Fruit fly (Drosophila melanogaster) whole organism, prepupa: ENCODE results near the gene Phb1.
A peak's percentile ranks its signal among the peaks of the same experiment; 100 is the strongest.

ENCODE experiments used
- CG10631 ChIP-seq: fragments of 200-800 bp; sonication (Bioruptor generic); optimal IDR thresholded peaks from 2 replicates; lab custom pipeline; 2016; ENCODE audit warnings: missing biosample characterization, missing genetic modification characterization
- CG10669 ChIP-seq: fragments of 200-800 bp; sonication (Bioruptor generic); optimal IDR thresholded peaks from 3 replicates; lab custom pipeline; 2018; ENCODE audit warnings: missing biosample characterization, mild to moderate bottlenecking, missing genetic modification characterization, moderate library complexity
- CG3032 ChIP-seq: fragments of 200-800 bp; optimal IDR thresholded peaks from 2 replicates; lab custom pipeline; 2019; ENCODE audit warnings: missing biosample characterization, mild to moderate bottlenecking, missing genetic modification characterization, moderate library complexity
- CG3919 ChIP-seq: fragments of 200-800 bp; sonication (Bioruptor generic); optimal IDR thresholded peaks from 3 replicates; lab custom pipeline; 2016; ENCODE audit warnings: missing biosample characterization, missing genetic modification characterization
- CG6163 ChIP-seq: fragments of 200-800 bp; sonication (Bioruptor generic); IDR thresholded peaks from 3 replicates; pipeline ENCODE4 v1.3.6; 2022; ENCODE audit warnings: missing biosample characterization, missing genetic modification characterization
- CG6854 ChIP-seq: fragments of 200-800 bp; sonication (Bioruptor generic); optimal IDR thresholded peaks from 2 replicates; lab custom pipeline; 2017; ENCODE audit warnings: missing biosample characterization, mild to moderate bottlenecking, missing genetic modification characterization
- CG8119 ChIP-seq: fragments of 200-800 bp; sonication (Bioruptor generic); IDR thresholded peaks from 3 replicates; pipeline ENCODE4 v1.3.6; 2022; ENCODE audit warnings: missing biosample characterization, missing genetic modification characterization
- CG8632 ChIP-seq: fragments of 200-800 bp; sonication (Bioruptor generic); optimal IDR thresholded peaks from 3 replicates; lab custom pipeline; 2016; ENCODE audit warnings: missing biosample characterization, missing genetic modification characterization
- Eip75B ChIP-seq: fragments of 200-800 bp; sonication (Bioruptor generic); optimal IDR thresholded peaks from 3 replicates; lab custom pipeline; 2016; ENCODE audit warnings: missing biosample characterization, missing genetic modification characterization
- Eip78C ChIP-seq: fragments of 200-800 bp; sonication (Bioruptor generic); peaks from one replicate; lab custom pipeline; 2016; ENCODE audit warnings: missing biosample characterization, missing genetic modification characterization
- Eip93F ChIP-seq: fragments of 200-800 bp; sonication (Bioruptor generic); optimal IDR thresholded peaks from 2 replicates; lab custom pipeline; 2016; ENCODE audit warnings: missing biosample characterization, mild to moderate bottlenecking, missing genetic modification characterization
- Ets21C ChIP-seq: fragments of 200-800 bp; sonication (Bioruptor generic); optimal IDR thresholded peaks from 3 replicates; lab custom pipeline; 2016; ENCODE audit warnings: missing biosample characterization, missing genetic modification characterization
- Gug ChIP-seq: fragments of 200-800 bp; sonication (Bioruptor generic); IDR thresholded peaks from 2 replicates; pipeline ENCODE4 v1.3.6; 2022; ENCODE audit warnings: missing biosample characterization, missing genetic modification characterization
- Hr39 ChIP-seq: fragments of 200-800 bp; sonication (Bioruptor generic); optimal IDR thresholded peaks from 2 replicates; lab custom pipeline; 2016; ENCODE audit warnings: missing biosample characterization, missing genetic modification characterization
- Lpt ChIP-seq: fragments of 200-800 bp; sonication (Bioruptor generic); optimal IDR thresholded peaks from 3 replicates; lab custom pipeline; 2016; ENCODE audit warnings: missing biosample characterization, missing genetic modification characterization
- OdsH ChIP-seq: fragments of 200-800 bp; sonication (Bioruptor generic); optimal IDR thresholded peaks from 3 replicates; lab custom pipeline; 2016; ENCODE audit warnings: missing biosample characterization, missing genetic modification characterization
- Smox ChIP-seq: fragments of 200-800 bp; sonication (Bioruptor generic); optimal IDR thresholded peaks from 3 replicates; lab custom pipeline; 2016; ENCODE audit warnings: missing biosample characterization, missing genetic modification characterization
- Sox15 ChIP-seq: fragments of 200-800 bp; sonication (Bioruptor generic); optimal IDR thresholded peaks from 3 replicates; lab custom pipeline; 2016; ENCODE audit warnings: missing biosample characterization, missing genetic modification characterization
- achi ChIP-seq: fragments of 200-800 bp; sonication (Bioruptor generic); optimal IDR thresholded peaks from 3 replicates; lab custom pipeline; 2016; ENCODE audit warnings: missing biosample characterization, missing genetic modification characterization
- acj6 ChIP-seq: fragments of 200-800 bp; sonication (Bioruptor generic); optimal IDR thresholded peaks from 3 replicates; lab custom pipeline; 2016; ENCODE audit warnings: missing biosample characterization, missing genetic modification characterization
- cyc ChIP-seq: fragments of 200-800 bp; sonication (Bioruptor generic); optimal IDR thresholded peaks from 3 replicates; lab custom pipeline; 2016; ENCODE audit warnings: missing biosample characterization, missing genetic modification characterization
- dac ChIP-seq: fragments of 200-800 bp; sonication (Bioruptor generic); optimal IDR thresholded peaks from 2 replicates; lab custom pipeline; 2017; ENCODE audit warnings: missing biosample characterization, mild to moderate bottlenecking, missing genetic modification characterization
- eg ChIP-seq: fragments of 200-800 bp; sonication (Bioruptor generic); IDR thresholded peaks from 3 replicates; pipeline ENCODE4 v1.3.6; 2022; ENCODE audit warnings: missing biosample characterization, missing genetic modification characterization
- fd85E ChIP-seq: fragments of 200-800 bp; sonication (Bioruptor generic); optimal IDR thresholded peaks from 3 replicates; lab custom pipeline; 2016; ENCODE audit warnings: missing biosample characterization, missing genetic modification characterization
- fkh ChIP-seq: fragments of 200-800 bp; sonication (Bioruptor generic); optimal IDR thresholded peaks from 3 replicates; lab custom pipeline; 2017; ENCODE audit warnings: missing biosample characterization, mild to moderate bottlenecking, missing genetic modification characterization, moderate library complexity
- salr ChIP-seq, 2 experiments: fragments of 200-800 bp; sonication (Bioruptor generic); optimal IDR thresholded peaks; 3 replicates each; lab custom pipeline; 2016 to 2018; ENCODE audit warnings: missing biosample characterization in 2 of 2, missing genetic modification characterization in 2 of 2, mild to moderate bottlenecking in 1 of 2
- svp ChIP-seq: fragments of 200-800 bp; sonication (Bioruptor generic); peaks from one replicate; lab custom pipeline; 2016; ENCODE audit warnings: missing biosample characterization, missing genetic modification characterization
- topi ChIP-seq: fragments of 200-800 bp; sonication (Bioruptor generic); optimal IDR thresholded peaks from 3 replicates; lab custom pipeline; 2016; ENCODE audit warnings: missing biosample characterization, missing genetic modification characterization

Gene Phb1

DNA sequence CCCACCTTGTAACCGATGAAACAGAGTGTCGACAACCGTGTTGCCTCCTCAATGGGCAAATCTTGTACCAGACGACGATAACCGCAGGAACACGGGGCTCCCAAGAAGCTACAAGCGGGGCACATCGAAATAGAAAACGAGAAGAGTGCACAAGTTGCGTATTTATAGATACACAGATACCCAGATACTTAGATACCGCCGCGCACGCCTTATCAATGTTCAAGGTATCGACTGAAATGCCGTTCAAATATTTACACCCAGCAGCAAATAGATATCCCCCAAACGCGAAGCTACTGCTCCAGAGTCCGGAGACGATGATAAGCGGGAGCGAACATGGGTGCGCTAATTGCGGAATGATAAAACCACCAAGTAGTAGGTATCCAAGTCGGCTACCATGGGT is 25.0 kb downstream of the Phb1 start:
- TF ChIP-seq Gug: no peak
- TF ChIP-seq fkh: peak; percentile 39
- TF ChIP-seq CG10631 (GFP tag; lab: Kevin White, UChicago): no peak

DNA sequence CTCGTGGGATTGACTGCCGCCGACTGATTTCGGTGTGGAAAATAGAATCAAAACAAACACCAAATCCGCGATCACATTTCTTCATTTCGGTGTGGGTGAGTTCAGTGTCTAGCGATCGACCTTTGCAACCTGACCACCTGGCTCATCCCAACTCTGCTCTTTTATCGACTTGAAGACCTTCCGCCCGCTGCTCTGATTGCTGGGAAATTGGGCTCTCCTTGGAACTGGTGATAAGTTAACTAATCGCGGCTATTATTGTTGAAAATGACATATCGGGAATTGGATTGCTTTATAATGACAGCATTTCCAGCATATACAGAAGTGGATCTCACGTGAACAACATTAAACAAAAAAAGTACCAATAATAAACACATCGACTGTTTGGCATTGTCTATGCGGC is 26.3 kb downstream of the Phb1 start:
- no peak for TF ChIP-seq Eip93F (GFP tag; lab: Kevin White, UChicago)
- no peak for TF ChIP-seq Lpt (GFP tag; lab: Kevin White, UChicago)

DNA sequence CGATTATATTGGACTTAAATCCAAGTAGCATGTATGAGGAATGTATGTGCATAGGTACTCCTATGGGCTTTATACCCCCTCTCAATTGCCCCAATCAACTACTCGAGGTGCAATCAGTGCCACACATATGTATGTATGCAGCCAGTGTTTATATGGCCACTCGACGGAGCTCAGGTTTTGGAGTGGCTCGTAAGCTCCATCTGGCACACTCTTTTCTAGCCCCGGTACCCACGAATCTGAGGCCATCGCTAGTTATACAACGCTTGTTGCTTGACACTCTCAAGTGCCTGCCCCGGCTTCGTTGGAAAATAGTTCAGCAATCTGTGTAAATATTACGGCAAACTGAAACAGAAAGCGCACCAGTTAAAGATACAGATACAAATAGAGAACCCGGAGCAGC is 27.3 kb downstream of the Phb1 start:
- TF ChIP-seq fkh (peak; percentile 74), Eip78C (peak; percentile 33), eg (GFP tag; lab: Robert Waterston, UW) (no peak), CG6854 (GFP tag; lab: Kevin White, UChicago) (no peak), Gug (peak; percentile 41; the same call in 1 of the 2 replicates)

DNA sequence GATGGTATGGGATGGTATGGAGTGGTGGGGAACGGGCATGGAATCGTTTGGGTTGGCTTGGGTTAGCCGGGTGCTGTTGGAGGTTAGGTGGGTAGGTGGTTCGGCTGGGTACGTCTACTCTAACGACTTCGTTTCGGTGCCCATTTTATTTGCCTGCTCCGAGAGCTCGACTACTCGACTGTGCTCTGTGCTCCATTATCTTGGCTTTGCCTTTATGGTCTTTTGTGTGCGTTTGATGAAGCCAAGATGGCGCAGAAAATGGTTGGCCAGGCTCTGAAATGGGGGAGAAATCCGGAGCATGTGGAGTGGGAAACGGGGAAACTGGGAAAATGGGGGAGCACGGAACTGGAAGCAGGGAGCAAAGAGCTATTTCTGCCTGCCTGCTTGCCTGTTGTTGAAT is 29.8 kb downstream of the Phb1 start:
- no peak for TF ChIP-seq Eip75B (GFP tag; lab: Kevin White, UChicago)

- TF ChIP-seq topi (no peak), CG8632 (GFP tag; lab: Kevin White, UChicago) (no peak)
These were observed 34.3 kb downstream of the Phb1 start for dm6 chr2L:19089385-19089784.

DNA sequence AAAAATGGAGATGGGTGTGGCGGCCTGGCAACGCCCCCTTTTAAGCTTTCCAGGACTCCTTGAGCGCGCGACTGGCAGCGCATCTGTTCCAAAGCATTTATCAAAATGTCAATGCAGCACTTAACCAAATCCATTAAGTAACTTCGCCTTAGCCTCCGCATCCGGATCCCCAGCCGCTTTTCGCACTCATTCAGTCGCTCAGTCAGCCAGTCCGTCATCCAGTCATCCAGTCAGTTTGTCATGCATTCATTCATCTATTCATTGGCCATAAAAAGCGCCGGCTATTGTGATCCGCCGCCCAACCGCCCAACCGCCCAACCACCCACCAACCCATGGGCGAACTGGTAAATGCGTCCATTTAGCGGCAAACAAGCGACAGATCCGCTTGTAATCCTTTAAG is 34.8 kb downstream of the Phb1 start:
- no peak for TF ChIP-seq acj6 (GFP tag; lab: Kevin White, UChicago)

DNA sequence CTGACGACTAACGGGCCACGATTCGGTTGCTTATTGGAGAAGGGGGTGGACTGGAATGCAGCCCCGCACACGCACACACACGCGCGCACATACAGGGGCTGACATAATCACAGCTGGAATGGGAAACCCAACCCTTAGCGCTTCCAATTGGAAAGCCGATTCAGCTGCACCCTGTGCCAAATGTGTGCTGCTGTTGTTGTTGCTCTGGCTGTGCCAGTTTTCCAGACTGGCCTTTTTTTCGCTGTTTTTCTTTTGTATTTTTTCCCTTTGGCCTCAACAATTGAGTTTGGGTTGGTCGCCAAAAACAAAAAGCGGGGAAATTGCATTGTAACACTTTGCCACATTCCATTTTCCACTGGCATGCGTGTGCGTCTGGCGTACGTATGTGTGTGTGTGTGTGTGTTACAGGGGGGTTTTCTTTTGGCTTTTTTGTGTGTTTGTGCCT is 40.3 kb downstream of the Phb1 start:
- 0 out of 3 replicates have a peak, but pooled peaks have one; percentile 21 for TF ChIP-seq CG6163 (GFP tag; lab: Robert Waterston, UW)
- TF ChIP-seq Ets21C: no peak

DNA sequence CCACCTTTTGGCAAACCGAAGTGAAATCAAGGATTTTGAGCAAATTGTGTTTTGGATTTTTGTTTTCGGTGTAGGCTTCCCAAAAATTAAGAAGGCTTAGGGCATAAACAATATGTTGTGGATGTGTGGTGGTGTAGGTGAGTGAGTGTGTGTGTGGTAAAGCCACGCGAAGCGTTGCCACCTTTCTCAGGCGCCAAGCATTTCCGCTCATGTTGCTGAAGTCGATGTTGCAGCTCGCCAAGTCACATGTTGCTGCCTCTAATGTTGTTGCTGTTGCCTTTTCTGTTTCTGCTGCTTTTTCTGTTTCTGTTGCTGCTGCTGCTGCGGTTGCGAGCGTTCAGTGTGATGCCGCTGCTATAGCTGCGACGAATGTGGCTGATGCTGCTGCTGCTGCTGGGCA is 43.9 kb downstream of the Phb1 start:
- TF ChIP-seq CG3032: no peak
- no peak for TF ChIP-seq topi
- TF ChIP-seq CG10669 (GFP tag; lab: Kevin White, UChicago): no peak
- TF ChIP-seq achi (GFP tag; lab: Kevin White, UChicago): no peak
- TF ChIP-seq Smox (GFP tag; lab: Kevin White, UChicago): no peak
- no peak for TF ChIP-seq CG8632 (GFP tag; lab: Kevin White, UChicago)
- no peak for TF ChIP-seq Eip93F (GFP tag; lab: Kevin White, UChicago)
- no peak; the same call in 2 of the 3 replicates for TF ChIP-seq CG6163 (GFP tag; lab: Robert Waterston, UW)
- TF ChIP-seq Eip75B (GFP tag; lab: Kevin White, UChicago): no peak
- no peak for TF ChIP-seq fd85E (GFP tag; lab: Kevin White, UChicago)
- no peak for TF ChIP-seq dac (GFP tag; lab: Kevin White, UChicago)
- no peak for TF ChIP-seq CG3919 (GFP tag; lab: Kevin White, UChicago)
- no peak for TF ChIP-seq cyc (GFP tag; lab: Kevin White, UChicago)
- TF ChIP-seq Hr39 (GFP tag; lab: Kevin White, UChicago): no peak
- no peak for TF ChIP-seq CG8119 (GFP tag; lab: Robert Waterston, UW)
- no peak for TF ChIP-seq Sox15 (GFP tag; lab: Kevin White, UChicago)
- TF ChIP-seq svp (GFP tag; lab: Kevin White, UChicago): no peak
- TF ChIP-seq salr (GFP tag; optimal IDR thresholded peaks at IDR 0.05; lab: Kevin White, UChicago): no peak

DNA sequence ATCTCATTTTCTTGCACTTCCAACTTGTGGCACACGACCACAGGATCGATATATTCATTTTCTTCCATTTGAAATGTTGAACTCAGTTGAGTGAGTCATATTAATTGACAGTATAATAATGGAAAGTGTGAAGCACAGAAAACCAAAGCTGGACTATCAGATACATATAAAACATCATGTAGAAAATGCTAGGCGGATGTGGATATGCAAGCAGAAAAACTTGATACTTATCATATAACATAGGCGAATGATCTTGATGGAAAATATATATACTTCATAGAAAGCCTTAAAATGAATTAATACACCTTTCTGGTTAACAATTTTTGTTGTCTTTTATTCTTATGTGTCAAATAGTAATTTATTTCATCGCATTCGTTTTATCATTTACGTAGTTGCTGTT is 44.7 kb downstream of the Phb1 start, which contains the start of gene CG10700:
Gene CG10700, minus strand, starts transcription at position 101 of the 400 bp plus-strand sequence.
- no peak for TF ChIP-seq OdsH (GFP tag; lab: Kevin White, UChicago)
